Worm (Caenorhabditis elegans) whole organism, midembryonic: ENCODE measurements around the gene mec-1.

Source experiments
- T22C8.4 ChIP-seq: fragments of 200-800 bp; sonication (Bioruptor generic); IDR thresholded peaks from 2 replicates; pipeline ENCODE4 v1.3.6; 2022; ENCODE audit warnings: missing genetic modification characterization, missing compliant biosample characterization
- cog-1 ChIP-seq: sonication (generic microtip); optimal IDR thresholded peaks from 2 replicates; lab custom pipeline; 2016; ENCODE audit warnings: missing genetic modification characterization, missing compliant biosample characterization
- flt-1 ChIP-seq: fragments of 200-800 bp; sonication (Bioruptor generic); IDR thresholded peaks from 2 replicates; pipeline ENCODE4 v1.3.6; 2022; ENCODE audit warnings: missing genetic modification characterization, missing compliant biosample characterization
- klf-2 ChIP-seq: fragments of 200-800 bp; sonication (Bioruptor generic); conservative IDR thresholded peaks from 2 replicates; pipeline ENCODE4 v1.3.6; 2022; ENCODE audit warnings: missing genetic modification reagents, missing genetic modification characterization, missing compliant biosample characterization
- med-1 ChIP-seq: sonication (generic microtip); optimal IDR thresholded peaks from 2 replicates; lab custom pipeline; 2017; ENCODE audit warnings: missing genetic modification characterization, mild to moderate bottlenecking, missing compliant biosample characterization, antibody characterized with exemption, missing genetic modification reagents; ENCODE audit not compliant: insufficient read depth
- ref-1 ChIP-seq: fragments of 200-800 bp; sonication (Bioruptor generic); conservative IDR thresholded peaks from 2 replicates; pipeline ENCODE4 v1.3.6; 2022; ENCODE audit warnings: missing genetic modification reagents, missing genetic modification characterization, missing compliant biosample characterization
- tab-1 ChIP-seq: fragments of 200-800 bp; sonication (Bioruptor generic); IDR thresholded peaks from 2 replicates; pipeline ENCODE4 v1.3.6; 2022; ENCODE audit warnings: missing genetic modification characterization, missing compliant biosample characterization
- ztf-23 ChIP-seq: fragments of 200-800 bp; sonication (Bioruptor generic); IDR thresholded peaks from 2 replicates; pipeline ENCODE4 v1.3.6; 2022; ENCODE audit warnings: missing genetic modification reagents, missing genetic modification characterization, missing compliant biosample characterization
- ztf-29 ChIP-seq: fragments of 200-800 bp; sonication (Bioruptor generic); IDR thresholded peaks from 2 replicates; pipeline ENCODE4 v1.3.6; 2022; ENCODE audit warnings: missing genetic modification reagents, missing genetic modification characterization, missing compliant biosample characterization

Gene mec-1

DNA sequence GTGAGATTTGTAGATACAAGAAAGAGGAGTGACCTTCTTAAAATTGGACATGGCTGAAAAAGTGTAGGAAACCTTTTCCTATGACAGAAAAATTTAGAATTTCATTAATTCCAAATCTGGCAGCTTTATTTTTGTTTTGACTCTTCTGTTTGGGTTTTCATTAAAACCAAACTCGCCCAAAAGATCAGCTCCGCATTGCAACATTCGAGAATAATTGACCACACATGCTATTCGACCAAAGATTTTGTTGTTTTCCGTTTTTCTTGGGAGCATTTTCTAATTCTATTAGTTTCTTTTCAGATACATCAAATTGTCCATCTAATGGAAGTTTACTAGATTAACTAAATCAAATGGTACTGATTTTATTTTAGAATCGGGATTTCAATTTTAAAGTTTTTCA lies at the start of gene mec-1:
Gene mec-1 (plus strand): TSS at position 301 of the 400 bp plus-strand sequence.
- no peak for TF ChIP-seq cog-1 (tag; lab: Kevin White, UChicago)
- no peak for TF ChIP-seq T22C8.4 (GFP tag; lab: Robert Waterston, UW)
- TF ChIP-seq ztf-29, result no peak
- no peak for TF ChIP-seq ref-1 (GFP tag; lab: Robert Waterston, UW)
- no peak for TF ChIP-seq tab-1 (GFP tag; lab: Robert Waterston, UW)
- TF ChIP-seq med-1 (GFP tag; lab: Kevin White, UChicago), result no peak
- TF ChIP-seq ztf-23 (GFP tag; lab: Robert Waterston, UW), result no peak
- TF ChIP-seq klf-2 (GFP tag; lab: Robert Waterston, UW), result no peak
- TF ChIP-seq flt-1 (GFP tag; lab: Robert Waterston, UW), result no peak

DNA sequence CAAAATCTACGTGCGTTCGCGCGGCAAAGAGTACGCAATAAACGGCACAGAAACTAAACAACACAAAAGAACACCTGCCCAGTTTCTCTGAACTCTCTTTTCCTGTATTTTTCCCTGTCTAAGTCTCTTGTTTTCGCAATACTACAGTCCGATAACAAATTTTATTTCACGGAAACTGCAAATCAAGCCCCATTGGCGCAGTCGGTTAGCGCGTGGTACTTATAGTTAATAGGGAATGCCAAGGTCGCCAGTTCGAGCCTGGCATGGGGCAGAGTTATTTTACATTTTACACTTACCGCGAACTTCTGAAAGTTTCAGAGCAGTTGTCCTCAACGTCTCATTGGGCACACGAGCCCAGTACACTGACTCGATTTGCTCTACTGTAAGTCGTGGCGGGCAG lies 39.1 kb upstream of the mec-1 start:
- TF ChIP-seq tab-1 (GFP tag; lab: Robert Waterston, UW), result no peak
- no peak for TF ChIP-seq cog-1 (tag; lab: Kevin White, UChicago)
- no peak for TF ChIP-seq klf-2 (GFP tag; lab: Robert Waterston, UW)
- TF ChIP-seq ztf-23 (GFP tag; lab: Robert Waterston, UW), result no peak
- TF ChIP-seq T22C8.4 (GFP tag; lab: Robert Waterston, UW), result no peak
- no peak for TF ChIP-seq med-1 (GFP tag; lab: Kevin White, UChicago)
- TF ChIP-seq flt-1 (GFP tag; lab: Robert Waterston, UW), result no peak
- TF ChIP-seq ztf-29, result no peak
- TF ChIP-seq ref-1 (GFP tag; lab: Robert Waterston, UW), result no peak

DNA sequence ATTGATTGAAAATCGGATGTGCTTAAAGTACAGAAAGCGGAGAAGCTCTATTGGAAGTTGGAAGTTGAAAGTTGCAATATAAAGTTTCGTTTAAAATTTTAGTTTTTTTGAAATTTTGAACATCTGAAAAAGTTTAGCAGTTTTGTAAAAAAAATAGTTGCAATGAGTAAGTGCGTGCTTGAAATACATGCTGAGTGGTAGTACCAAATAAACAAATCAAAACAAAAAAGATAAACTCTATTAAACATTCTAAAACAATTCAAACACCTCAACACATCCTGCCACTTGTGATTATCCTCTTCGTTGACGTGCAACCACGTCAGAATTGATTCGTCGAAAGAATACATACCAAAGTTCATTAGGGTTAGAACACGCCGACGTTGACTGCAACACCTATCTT lies 37.1 kb upstream of the mec-1 start:
- no peak for TF ChIP-seq flt-1 (GFP tag; lab: Robert Waterston, UW)
- TF ChIP-seq klf-2 (GFP tag; lab: Robert Waterston, UW), result no peak
- no peak for TF ChIP-seq tab-1 (GFP tag; lab: Robert Waterston, UW)
- no peak for TF ChIP-seq ztf-29
- no peak for TF ChIP-seq cog-1 (tag; lab: Kevin White, UChicago)
- no peak for TF ChIP-seq ref-1 (GFP tag; lab: Robert Waterston, UW)
- TF ChIP-seq med-1 (GFP tag; lab: Kevin White, UChicago), result no peak
- TF ChIP-seq ztf-23 (GFP tag; lab: Robert Waterston, UW), result no peak
- TF ChIP-seq T22C8.4 (GFP tag; lab: Robert Waterston, UW), result no peak

DNA sequence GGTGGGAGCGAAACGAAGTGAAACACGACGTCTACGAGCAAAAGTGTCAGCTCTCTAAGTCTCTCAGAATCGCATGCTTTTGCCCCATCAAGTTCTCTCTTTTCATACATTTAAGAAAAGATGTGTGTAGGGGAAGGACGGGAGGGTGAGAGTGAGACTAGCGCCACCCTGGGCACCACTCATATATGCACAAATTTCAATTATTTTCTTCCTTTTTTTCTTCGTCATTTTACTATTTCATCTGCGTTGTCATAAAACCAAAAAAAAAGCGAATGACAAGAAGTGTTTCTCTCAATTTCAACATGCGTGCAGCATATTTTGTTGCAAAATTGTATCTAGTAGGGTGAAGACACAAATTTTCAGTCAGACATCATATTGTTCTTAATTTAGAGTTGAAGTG lies 29.7 kb upstream of the mec-1 start:
- TF ChIP-seq cog-1 (tag; lab: Kevin White, UChicago) (no peak), tab-1 (GFP tag; lab: Robert Waterston, UW) (no peak), klf-2 (GFP tag; lab: Robert Waterston, UW) (no peak), T22C8.4 (GFP tag; lab: Robert Waterston, UW) (no peak), ref-1 (GFP tag; lab: Robert Waterston, UW) (no peak), med-1 (GFP tag; lab: Kevin White, UChicago) (no peak), flt-1 (GFP tag; lab: Robert Waterston, UW) (no peak), ztf-23 (GFP tag; lab: Robert Waterston, UW) (no peak), ztf-29 (no peak)

DNA sequence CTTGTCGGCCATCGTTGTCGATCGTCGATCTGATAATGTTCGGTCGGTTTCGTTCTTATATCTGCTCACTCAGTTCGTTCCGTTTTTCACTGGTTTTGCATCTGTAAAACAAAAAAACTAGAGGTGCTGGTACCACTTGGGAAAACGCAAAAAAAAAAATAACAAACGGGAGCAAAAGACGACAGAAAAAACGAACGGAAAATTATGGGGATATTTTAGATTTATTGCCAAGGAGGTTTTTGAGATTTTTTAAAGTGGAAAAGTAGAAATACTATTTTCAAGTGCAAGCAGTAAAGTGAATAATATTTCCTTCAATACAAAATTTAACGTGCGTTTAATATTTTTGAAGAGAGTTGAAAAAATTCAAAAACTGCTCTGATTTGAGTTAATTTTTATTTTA lies 27.4 kb upstream of the mec-1 start, which contains the start of gene unc-68:
Gene unc-68 (minus strand): TSS at position 101 of the 400 bp plus-strand sequence.
- TF ChIP-seq ref-1 (GFP tag; lab: Robert Waterston, UW) (no peak), cog-1 (tag; lab: Kevin White, UChicago) (no peak), klf-2 (GFP tag; lab: Robert Waterston, UW) (no peak), flt-1 (GFP tag; lab: Robert Waterston, UW) (no peak), med-1 (GFP tag; lab: Kevin White, UChicago) (no peak), ztf-29 (no peak), T22C8.4 (GFP tag; lab: Robert Waterston, UW) (no peak), ztf-23 (GFP tag; lab: Robert Waterston, UW) (no peak), tab-1 (GFP tag; lab: Robert Waterston, UW) (no peak)

DNA sequence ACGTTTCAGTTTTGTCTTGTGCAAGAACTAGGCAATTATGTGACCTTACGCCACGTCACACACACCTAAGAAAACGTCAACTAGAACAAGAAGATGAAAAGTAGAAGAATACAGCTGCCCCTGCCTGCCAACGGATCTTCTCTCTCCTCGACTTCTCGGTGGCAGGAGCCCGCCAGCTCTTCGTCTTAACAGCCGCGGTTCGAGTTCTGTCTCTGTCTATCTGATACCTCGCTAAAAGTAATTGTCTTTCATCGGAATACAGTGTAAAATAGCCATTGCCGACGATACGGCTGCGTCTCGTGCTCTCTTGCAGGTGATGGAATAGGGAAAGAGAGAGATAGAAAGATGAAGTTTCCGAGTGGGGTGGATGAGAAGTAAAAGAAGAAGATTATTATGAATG lies 26.1 kb upstream of the mec-1 start:
- TF ChIP-seq flt-1 (GFP tag; lab: Robert Waterston, UW) (no peak), cog-1 (tag; lab: Kevin White, UChicago) (no peak), ztf-29 (no peak), T22C8.4 (GFP tag; lab: Robert Waterston, UW) (no peak), ref-1 (GFP tag; lab: Robert Waterston, UW) (no peak), klf-2 (GFP tag; lab: Robert Waterston, UW) (no peak)

DNA sequence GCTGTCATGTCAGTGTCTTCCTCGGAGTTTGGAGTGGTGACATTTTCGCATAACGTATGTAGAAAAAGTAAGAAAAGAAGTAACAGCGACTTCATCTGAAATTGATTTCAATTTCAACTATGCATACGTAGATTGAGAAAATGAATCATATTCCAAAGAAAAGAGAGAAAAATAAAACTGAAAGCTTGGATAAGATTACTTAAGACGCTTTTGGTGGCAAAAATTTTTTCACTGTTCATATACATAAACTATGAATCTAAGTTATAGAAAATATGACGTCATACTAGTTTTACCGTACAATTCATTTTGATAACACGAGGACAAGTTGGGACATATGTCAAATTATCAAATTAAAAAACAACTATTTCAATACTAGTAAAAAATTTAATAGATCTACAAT lies 22.1 kb upstream of the mec-1 start, which contains the start of gene lipl-6:
Gene lipl-6 (minus strand): TSS at position 101 of the 400 bp plus-strand sequence.
- TF ChIP-seq tab-1 (GFP tag; lab: Robert Waterston, UW) (no peak), klf-2 (GFP tag; lab: Robert Waterston, UW) (no peak), ref-1 (GFP tag; lab: Robert Waterston, UW) (no peak), ztf-29 (no peak), flt-1 (GFP tag; lab: Robert Waterston, UW) (no peak), med-1 (GFP tag; lab: Kevin White, UChicago) (no peak), cog-1 (tag; lab: Kevin White, UChicago) (no peak), T22C8.4 (GFP tag; lab: Robert Waterston, UW) (no peak), ztf-23 (GFP tag; lab: Robert Waterston, UW) (no peak)

DNA sequence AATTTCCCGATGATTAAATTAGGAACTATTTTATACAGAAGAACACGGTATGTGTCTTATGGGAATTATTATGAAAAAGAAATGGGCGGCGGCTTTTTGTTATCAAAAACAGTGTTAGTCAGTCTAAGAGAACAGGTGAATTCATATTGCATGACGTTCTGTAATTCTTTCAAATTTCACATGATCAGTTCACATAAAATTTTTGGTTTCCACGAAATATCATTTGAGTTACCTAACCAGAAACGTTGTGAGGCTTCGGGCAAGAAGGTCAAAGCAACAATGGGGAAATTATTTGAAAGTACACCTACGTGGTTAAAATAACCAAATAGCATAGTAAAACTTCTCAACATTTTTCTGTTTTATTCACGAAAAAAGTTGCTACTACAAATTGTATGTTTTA lies 20.5 kb upstream of the mec-1 start, which contains the start of gene Y57E12B.10:
Gene Y57E12B.10 (minus strand): TSS at position 101 of the 400 bp plus-strand sequence.
- no peak for TF ChIP-seq med-1 (GFP tag; lab: Kevin White, UChicago)
- no peak for TF ChIP-seq T22C8.4 (GFP tag; lab: Robert Waterston, UW)
- no peak for TF ChIP-seq cog-1 (tag; lab: Kevin White, UChicago)
- no peak for TF ChIP-seq ref-1 (GFP tag; lab: Robert Waterston, UW)
- TF ChIP-seq tab-1 (GFP tag; lab: Robert Waterston, UW), result no peak
- TF ChIP-seq ztf-23 (GFP tag; lab: Robert Waterston, UW), result no peak
- TF ChIP-seq flt-1 (GFP tag; lab: Robert Waterston, UW), result no peak
- TF ChIP-seq ztf-29, result no peak
- no peak for TF ChIP-seq klf-2 (GFP tag; lab: Robert Waterston, UW)

DNA sequence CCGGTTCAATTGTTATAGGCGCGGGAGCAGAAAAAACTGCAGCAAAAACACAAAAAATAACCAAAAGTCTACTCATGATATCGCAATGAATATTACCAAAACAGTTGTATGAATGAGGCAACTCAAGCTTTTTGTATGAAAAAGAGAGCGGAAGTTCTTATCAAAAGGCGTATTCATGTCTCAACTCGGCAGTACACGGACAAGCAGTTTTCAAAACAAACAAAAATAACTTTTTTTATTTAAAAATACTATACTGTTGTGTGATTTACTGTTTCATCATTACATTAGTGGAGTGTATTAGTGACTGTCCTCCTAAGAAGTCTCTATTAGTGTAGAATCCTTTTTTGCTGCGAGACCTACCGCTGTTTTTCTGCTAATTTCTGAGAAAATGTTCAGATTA lies 8.9 kb upstream of the mec-1 start, which contains the start of gene Y57E12B.4:
Gene Y57E12B.4 (minus strand): TSS at position 101 of the 400 bp plus-strand sequence.
- TF ChIP-seq klf-2 (GFP tag; lab: Robert Waterston, UW), result no peak
- no peak for TF ChIP-seq ztf-29
- no peak for TF ChIP-seq med-1 (GFP tag; lab: Kevin White, UChicago)
- TF ChIP-seq tab-1 (GFP tag; lab: Robert Waterston, UW), result no peak
- no peak for TF ChIP-seq ref-1 (GFP tag; lab: Robert Waterston, UW)
- no peak for TF ChIP-seq T22C8.4 (GFP tag; lab: Robert Waterston, UW)
- TF ChIP-seq cog-1 (tag; lab: Kevin White, UChicago), result no peak
- no peak for TF ChIP-seq flt-1 (GFP tag; lab: Robert Waterston, UW)
- no peak for TF ChIP-seq ztf-23 (GFP tag; lab: Robert Waterston, UW)
